Worm (Caenorhabditis elegans) whole organism, late embryonic: ENCODE measurements around the gene dagl-2.
A peak's percentile ranks its signal among the peaks of the same experiment; 100 is the strongest.

Source experiments
- C08G9.2 ChIP-seq: sonication (generic microtip); optimal IDR thresholded peaks from 2 replicates; lab custom pipeline; 2016; ENCODE audit warnings: mild to moderate bottlenecking, missing genetic modification characterization, moderate library complexity, missing compliant biosample characterization
- C38D4.7 ChIP-seq: fragments of 200-800 bp; sonication (Bioruptor generic); optimal IDR thresholded peaks from 2 replicates; lab custom pipeline; 2018; ENCODE audit warnings: mild to moderate bottlenecking, missing genetic modification characterization, moderate library complexity, missing compliant biosample characterization
- F13H6.1 ChIP-seq: sonication (generic microtip); optimal IDR thresholded peaks from 2 replicates; lab custom pipeline; 2016; ENCODE audit warnings: missing genetic modification characterization, missing compliant biosample characterization
- K02D7.2 ChIP-seq: sonication (generic microtip); optimal IDR thresholded peaks from 2 replicates; lab custom pipeline; 2017; ENCODE audit warnings: mild to moderate bottlenecking, missing genetic modification characterization, missing compliant biosample characterization
- K09A11.1 ChIP-seq: sonication (generic microtip); optimal IDR thresholded peaks from 2 replicates; lab custom pipeline; 2017; ENCODE audit warnings: antibody characterized with exemption, mild to moderate bottlenecking, missing genetic modification characterization, missing compliant biosample characterization; ENCODE audit not compliant: insufficient read depth
- T23F11.4 ChIP-seq: fragments of 200-800 bp; sonication (Bioruptor generic); optimal IDR thresholded peaks from 2 replicates; lab custom pipeline; 2018; ENCODE audit warnings: mild to moderate bottlenecking, missing genetic modification characterization, missing compliant biosample characterization
- Y22D7AL.16 ChIP-seq: sonication (generic microtip); optimal IDR thresholded peaks from 2 replicates; lab custom pipeline; 2016; ENCODE audit warnings: missing genetic modification characterization, missing compliant biosample characterization
- ceh-14 ChIP-seq: sonication (generic microtip); optimal IDR thresholded peaks from 2 replicates; lab custom pipeline; 2016; ENCODE audit warnings: missing genotype, missing genetic modification characterization, missing compliant biosample characterization
- ceh-18 ChIP-seq: sonication (generic microtip); optimal IDR thresholded peaks from 2 replicates; lab custom pipeline; 2016; ENCODE audit warnings: missing genetic modification characterization, missing compliant biosample characterization
- ceh-19 ChIP-seq: fragments of 200-800 bp; sonication (Bioruptor generic); optimal IDR thresholded peaks from 2 replicates; lab custom pipeline; 2018; ENCODE audit warnings: mild to moderate bottlenecking, missing genetic modification characterization, missing compliant biosample characterization
- ceh-22 ChIP-seq: sonication (generic microtip); optimal IDR thresholded peaks from 2 replicates; lab custom pipeline; 2017; ENCODE audit warnings: missing biosample characterization, missing genetic modification characterization
- ceh-30 ChIP-seq: fragments of 150-350 bp; optimal IDR thresholded peaks from 2 replicates; lab custom pipeline; 2014; ENCODE audit warnings: missing biosample characterization, missing genetic modification characterization
- ceh-31 ChIP-seq: sonication (generic microtip); optimal IDR thresholded peaks from 2 replicates; lab custom pipeline; 2016; ENCODE audit warnings: missing genetic modification characterization, missing compliant biosample characterization
- ceh-45 ChIP-seq: fragments of 200-800 bp; sonication (Bioruptor generic); IDR thresholded peaks from 2 replicates; pipeline ENCODE4 v1.3.6; 2022; ENCODE audit warnings: missing genetic modification reagents, missing genetic modification characterization, missing compliant biosample characterization
- ceh-48 ChIP-seq: sonication (generic microtip); optimal IDR thresholded peaks from 2 replicates; lab custom pipeline; 2016; ENCODE audit warnings: missing genetic modification characterization, inconsistent platforms, missing compliant biosample characterization
- ceh-6 ChIP-seq: fragments of 200-800 bp; sonication (Bioruptor generic); optimal IDR thresholded peaks from 2 replicates; lab custom pipeline; 2018; ENCODE audit warnings: mild to moderate bottlenecking, missing genetic modification characterization, missing compliant biosample characterization
- dmd-4 ChIP-seq: sonication (generic microtip); optimal IDR thresholded peaks from 2 replicates; lab custom pipeline; 2016; ENCODE audit warnings: borderline replicate concordance, missing genetic modification characterization, missing compliant biosample characterization
- dve-1 ChIP-seq: sonication (generic microtip); optimal IDR thresholded peaks from 2 replicates; lab custom pipeline; 2017; ENCODE audit warnings: antibody characterized with exemption, mild to moderate bottlenecking, missing genetic modification characterization, missing compliant biosample characterization
- elt-2 ChIP-seq: sonication (generic microtip); optimal IDR thresholded peaks from 2 replicates; lab custom pipeline; 2016; ENCODE audit warnings: missing genetic modification reagents, missing genetic modification characterization, missing compliant biosample characterization
- elt-4 ChIP-seq: sonication (generic microtip); optimal IDR thresholded peaks from 2 replicates; lab custom pipeline; 2016; ENCODE audit warnings: missing genetic modification characterization, missing compliant biosample characterization
- ets-4 ChIP-seq: sonication (generic microtip); optimal IDR thresholded peaks from 2 replicates; lab custom pipeline; 2016; ENCODE audit warnings: missing genetic modification characterization, missing compliant biosample characterization
- eyg-1 ChIP-seq: sonication (generic microtip); optimal IDR thresholded peaks from 2 replicates; lab custom pipeline; 2016; ENCODE audit warnings: missing genotype, missing genetic modification characterization, missing compliant biosample characterization
- fax-1 ChIP-seq: sonication (generic microtip); optimal IDR thresholded peaks from 2 replicates; lab custom pipeline; 2016; ENCODE audit warnings: missing genotype, missing genetic modification characterization, missing compliant biosample characterization
- fkh-10 ChIP-seq: fragments of 150-350 bp; optimal IDR thresholded peaks from 2 replicates; lab custom pipeline; 2014; ENCODE audit warnings: missing biosample characterization, missing genetic modification reagents, missing genetic modification characterization
- gmeb-2 ChIP-seq: sonication (generic microtip); optimal IDR thresholded peaks from 2 replicates; lab custom pipeline; 2016; ENCODE audit warnings: missing genetic modification characterization, inconsistent platforms, missing compliant biosample characterization
- hlh-13 ChIP-seq: fragments of 200-800 bp; sonication (Bioruptor generic); optimal IDR thresholded peaks from 2 replicates; lab custom pipeline; 2018; ENCODE audit warnings: mild to moderate bottlenecking, missing genetic modification characterization, missing compliant biosample characterization
- hlh-15 ChIP-seq: sonication (generic microtip); optimal IDR thresholded peaks from 2 replicates; lab custom pipeline; 2016; ENCODE audit warnings: missing genetic modification characterization, missing compliant biosample characterization
- hlh-6 ChIP-seq: sonication (generic microtip); optimal IDR thresholded peaks from 2 replicates; lab custom pipeline; 2016; ENCODE audit warnings: missing genotype, missing genetic modification characterization, missing compliant biosample characterization
- lim-6 ChIP-seq: sonication (generic microtip); optimal IDR thresholded peaks from 2 replicates; lab custom pipeline; 2016; ENCODE audit warnings: missing genetic modification characterization, missing compliant biosample characterization
- lin-11 ChIP-seq: fragments of 200-800 bp; sonication (Bioruptor generic); optimal IDR thresholded peaks from 2 replicates; lab custom pipeline; 2018; ENCODE audit warnings: mild to moderate bottlenecking, missing genetic modification characterization, missing compliant biosample characterization
- mec-3 ChIP-seq: sonication (generic microtip); optimal IDR thresholded peaks from 2 replicates; lab custom pipeline; 2016; ENCODE audit warnings: borderline replicate concordance, missing genetic modification characterization, missing compliant biosample characterization
- nfya-1 ChIP-seq: sonication (generic microtip); optimal IDR thresholded peaks from 2 replicates; lab custom pipeline; 2017; ENCODE audit warnings: missing genetic modification characterization, mild to moderate bottlenecking, missing compliant biosample characterization, antibody characterized with exemption, moderate library complexity
- nhr-11 ChIP-seq: fragments of 150-350 bp; optimal IDR thresholded peaks from 2 replicates; lab custom pipeline; 2014; ENCODE audit warnings: missing biosample characterization, missing genetic modification characterization
- nhr-232 ChIP-seq: sonication (generic microtip); optimal IDR thresholded peaks from 2 replicates; lab custom pipeline; 2016; ENCODE audit warnings: missing genetic modification characterization, missing compliant biosample characterization
- pat-9 ChIP-seq: fragments of 200-800 bp; sonication (Bioruptor generic); optimal IDR thresholded peaks from 2 replicates; lab custom pipeline; 2018; ENCODE audit warnings: mild to moderate bottlenecking, missing genetic modification characterization, moderate library complexity, missing compliant biosample characterization
- pax-1 ChIP-seq: fragments of 150-350 bp; optimal IDR thresholded peaks from 2 replicates; lab custom pipeline; 2014; ENCODE audit warnings: missing biosample characterization, missing genetic modification characterization
- pqm-1 ChIP-seq: sonication (generic microtip); optimal IDR thresholded peaks from 2 replicates; lab custom pipeline; 2016; ENCODE audit warnings: missing genetic modification characterization, missing compliant biosample characterization
- pros-1 ChIP-seq: fragments of 150-350 bp; optimal IDR thresholded peaks from 2 replicates; lab custom pipeline; 2014; ENCODE audit warnings: missing biosample characterization, missing genetic modification reagents, missing genetic modification characterization
- ref-2 ChIP-seq: sonication (generic microtip); optimal IDR thresholded peaks from 2 replicates; lab custom pipeline; 2016; ENCODE audit warnings: missing genetic modification characterization, missing compliant biosample characterization
- rnt-1 ChIP-seq: sonication (generic microtip); optimal IDR thresholded peaks from 2 replicates; lab custom pipeline; 2016; ENCODE audit warnings: missing genetic modification characterization, missing compliant biosample characterization
- sdc-2 ChIP-seq: sonication (generic microtip); optimal IDR thresholded peaks from 2 replicates; lab custom pipeline; 2016; ENCODE audit warnings: missing genotype, missing genetic modification characterization, missing compliant biosample characterization
- sox-2 ChIP-seq: fragments of 200-800 bp; sonication (Bioruptor generic); IDR thresholded peaks from 2 replicates; pipeline ENCODE4 v1.3.6; 2022; ENCODE audit warnings: missing genetic modification reagents, missing genetic modification characterization, missing compliant biosample characterization
- sox-4 ChIP-seq: sonication (generic microtip); optimal IDR thresholded peaks from 2 replicates; lab custom pipeline; 2017; ENCODE audit warnings: mild to moderate bottlenecking, missing genetic modification characterization, inconsistent platforms, missing compliant biosample characterization
- syd-9 ChIP-seq: sonication (generic microtip); optimal IDR thresholded peaks from 2 replicates; lab custom pipeline; 2016; ENCODE audit warnings: mild to moderate bottlenecking, missing genetic modification characterization, moderate library complexity, missing compliant biosample characterization
- tbx-2 ChIP-seq: sonication (generic microtip); optimal IDR thresholded peaks from 2 replicates; lab custom pipeline; 2016; ENCODE audit warnings: missing genetic modification characterization, missing compliant biosample characterization
- tbx-7 ChIP-seq: sonication (generic microtip); optimal IDR thresholded peaks from 2 replicates; lab custom pipeline; 2016; ENCODE audit warnings: missing genotype, missing genetic modification characterization, missing compliant biosample characterization
- unc-3 ChIP-seq, 2 experiments: fragments of 200-800 bp in 1 of 2; sonication (Bioruptor generic) in 1 of 2; sonication (generic microtip) in 1 of 2; conservative IDR thresholded peaks in 1 of 2; optimal IDR thresholded peaks in 1 of 2; 2 replicates each; pipeline versions ENCODE4 v1.3.6 to Lab custom; 2016 to 2022; ENCODE audit warnings: missing compliant biosample characterization in 2 of 2, missing genetic modification characterization in 2 of 2, missing genetic modification reagents in 1 of 2
- unc-42 ChIP-seq: sonication (generic microtip); optimal IDR thresholded peaks from 2 replicates; lab custom pipeline; 2016; ENCODE audit warnings: missing genotype, missing genetic modification characterization, missing compliant biosample characterization
- unc-55 ChIP-seq: sonication (generic microtip); optimal IDR thresholded peaks from 2 replicates; lab custom pipeline; 2017; ENCODE audit warnings: missing biosample characterization, missing genetic modification reagents, missing genetic modification characterization
- unc-86 ChIP-seq: sonication (generic microtip); optimal IDR thresholded peaks from 2 replicates; lab custom pipeline; 2016; ENCODE audit warnings: missing genetic modification characterization, missing compliant biosample characterization
- zip-5 ChIP-seq: sonication (generic microtip); optimal IDR thresholded peaks from 2 replicates; lab custom pipeline; 2016; ENCODE audit warnings: missing genetic modification characterization, missing compliant biosample characterization
- ztf-16 ChIP-seq: sonication (generic microtip); optimal IDR thresholded peaks from 2 replicates; lab custom pipeline; 2017; ENCODE audit warnings: missing genetic modification characterization, missing compliant biosample characterization

The dagl-2 gene

ce11 chrIII:783254-783753 lies at the start of gene dagl-2, which contains the start of gene ppm-1.G:
dagl-2 (minus strand) TSS chrIII:783305.
ppm-1.G (plus strand) TSS chrIII:783703.
- TF ChIP-seq ceh-18 (tag; lab: Kevin White, UChicago) (peak; percentile 11), ztf-16 (tag; lab: Kevin White, UChicago) (no peak), syd-9 (tag; lab: Kevin White, UChicago) (no peak), mec-3 (tag; lab: Kevin White, UChicago) (no peak), elt-4 (no peak), nfya-1 (peak; percentile 42), sox-2 (GFP tag; lab: Robert Waterston, UW) (no peak), hlh-13 (GFP tag; lab: Kevin White, UChicago) (no peak), ceh-30 (tag; lab: Kevin White, UChicago) (no peak), tbx-2 (tag; lab: Kevin White, UChicago) (peak; percentile 84), C08G9.2 (tag; lab: Kevin White, UChicago) (peak; percentile 81), unc-3 (GFP tag; conservative IDR thresholded peaks at IDR 0.05; lab: Robert Waterston, UW) (0 out of 2 replicates have a peak, but pooled peaks have one; percentile 36), unc-3 (tag; optimal IDR thresholded peaks at IDR 0.05; lab: Kevin White, UChicago) (peak; percentile 23), rnt-1 (tag; lab: Kevin White, UChicago) (peak; percentile 37), pat-9 (no peak), C38D4.7 (GFP tag; lab: Kevin White, UChicago) (no peak), unc-55 (GFP tag; lab: Kevin White, UChicago) (no peak), nhr-232 (no peak), ceh-14 (peak; percentile 86), unc-86 (tag; lab: Kevin White, UChicago) (peak; percentile 0), K02D7.2 (no peak), eyg-1 (tag; lab: Kevin White, UChicago) (no peak), ceh-22 (tag; lab: Kevin White, UChicago) (no peak), pros-1 (tag; lab: Kevin White, UChicago) (no peak), ceh-19 (GFP tag; lab: Kevin White, UChicago) (no peak), lim-6 (peak; percentile 39), zip-5 (tag; lab: Kevin White, UChicago) (peak; percentile 55), nhr-11 (no peak), hlh-6 (tag; lab: Kevin White, UChicago) (no peak), ets-4 (peak; percentile 63), Y22D7AL.16 (tag; lab: Kevin White, UChicago) (no peak), pqm-1 (tag; lab: Kevin White, UChicago) (peak; percentile 7), gmeb-2 (no peak), T23F11.4 (GFP tag; lab: Kevin White, UChicago) (no peak), tbx-7 (tag; lab: Kevin White, UChicago) (peak; percentile 53), ceh-45 (GFP tag; lab: Robert Waterston, UW) (no peak), hlh-15 (tag; lab: Kevin White, UChicago) (no peak), dmd-4 (tag; lab: Kevin White, UChicago) (no peak), ref-2 (tag; lab: Kevin White, UChicago) (peak; percentile 64), sox-4 (no peak), dve-1 (tag; lab: Kevin White, UChicago) (no peak), ceh-48 (no peak), ceh-6 (GFP tag; lab: Kevin White, UChicago) (no peak), fkh-10 (no peak), sdc-2 (tag; lab: Kevin White, UChicago) (peak; percentile 23), lin-11 (tag; lab: Kevin White, UChicago) (no peak), unc-42 (tag; lab: Kevin White, UChicago) (peak; percentile 94), F13H6.1 (tag; lab: Kevin White, UChicago) (peak; percentile 1), pax-1 (tag; lab: Kevin White, UChicago) (peak; percentile 41), K09A11.1 (tag; lab: Kevin White, UChicago) (no peak), fax-1 (tag; lab: Kevin White, UChicago) (peak; percentile 59), elt-2 (peak; percentile 71), ceh-31 (peak; percentile 92)
